Fruit fly (Drosophila melanogaster) whole organism, pupa: ENCODE measurements around the gene CG18094.

ENCODE experiments used
- CG10348 ChIP-seq: fragments of 200-800 bp; sonication (Bioruptor generic); IDR thresholded peaks from 2 replicates; pipeline ENCODE4 v1.3.6; 2022; ENCODE audit warnings: missing biosample characterization, missing genetic modification characterization
- CG12605 ChIP-seq: fragments of 200-800 bp; sonication (Bioruptor generic); IDR thresholded peaks from 2 replicates; pipeline ENCODE4 v1.3.6; 2022; ENCODE audit warnings: missing biosample characterization, missing genetic modification characterization
- CG13204 ChIP-seq: fragments of 200-800 bp; sonication (Bioruptor generic); optimal IDR thresholded peaks from 2 replicates; lab custom pipeline; 2018; ENCODE audit warnings: missing biosample characterization, mild to moderate bottlenecking, missing genetic modification characterization, moderate library complexity
- CG14655 ChIP-seq: fragments of 200-800 bp; sonication (Bioruptor generic); optimal IDR thresholded peaks from 3 replicates; lab custom pipeline; 2017; ENCODE audit warnings: mild to moderate bottlenecking, missing biosample characterization, missing genetic modification reagents, missing genetic modification characterization
- CG15710 ChIP-seq: fragments of 200-800 bp; sonication (Bioruptor generic); optimal IDR thresholded peaks from 2 replicates; lab custom pipeline; 2018; ENCODE audit warnings: missing biosample characterization, mild to moderate bottlenecking, missing genetic modification characterization, moderate library complexity
- CG17806 ChIP-seq: fragments of 200-800 bp; sonication (Bioruptor generic); optimal IDR thresholded peaks from 2 replicates; lab custom pipeline; 2018; ENCODE audit warnings: missing biosample characterization, mild to moderate bottlenecking, missing genetic modification characterization, moderate library complexity
- CG32121 ChIP-seq: fragments of 200-800 bp; sonication (Bioruptor generic); IDR thresholded peaks from 2 replicates; pipeline ENCODE4 v1.3.6; 2022; ENCODE audit warnings: missing biosample characterization, missing genetic modification characterization
- CG34367 ChIP-seq: fragments of 200-800 bp; sonication (Bioruptor generic); optimal IDR thresholded peaks from 2 replicates; lab custom pipeline; 2018; ENCODE audit warnings: missing biosample characterization, mild to moderate bottlenecking, missing genetic modification characterization
- CG4496 ChIP-seq: fragments of 200-800 bp; sonication (Bioruptor generic); IDR thresholded peaks from 3 replicates; pipeline ENCODE4 v1.3.6; 2022; ENCODE audit warnings: missing biosample characterization, missing genetic modification characterization
- CG8159 ChIP-seq: fragments of 200-800 bp; sonication (Bioruptor generic); optimal IDR thresholded peaks from 3 replicates; lab custom pipeline; 2018; ENCODE audit warnings: missing biosample characterization, mild to moderate bottlenecking, missing genetic modification characterization, moderate library complexity
- CG8301 ChIP-seq: fragments of 200-800 bp; sonication (Bioruptor generic); optimal IDR thresholded peaks from 2 replicates; lab custom pipeline; 2018; ENCODE audit warnings: missing biosample characterization, mild to moderate bottlenecking, missing genetic modification characterization
- CG9948 ChIP-seq: fragments of 200-800 bp; sonication (Bioruptor generic); optimal IDR thresholded peaks from 2 replicates; lab custom pipeline; 2018; ENCODE audit warnings: missing biosample characterization, mild to moderate bottlenecking, missing genetic modification characterization, moderate library complexity
- D1 ChIP-seq: fragments of 200-800 bp; sonication (Bioruptor generic); optimal IDR thresholded peaks from 2 replicates; lab custom pipeline; 2018; ENCODE audit warnings: missing biosample characterization, mild to moderate bottlenecking, missing genetic modification characterization, moderate library complexity
- EcR ChIP-seq: fragments of 200-800 bp; sonication (Bioruptor generic); optimal IDR thresholded peaks from 3 replicates; lab custom pipeline; 2019; ENCODE audit warnings: missing biosample characterization, missing genetic modification characterization, mild to moderate bottlenecking, moderate library complexity, missing genetic modification reagents
- Ets98B ChIP-seq: fragments of 200-800 bp; sonication (Bioruptor generic); IDR thresholded peaks from 2 replicates; pipeline ENCODE4 v1.3.6; 2022; ENCODE audit warnings: missing biosample characterization, missing genetic modification characterization
- Pif1A ChIP-seq: fragments of 200-800 bp; sonication (Bioruptor generic); optimal IDR thresholded peaks from 3 replicates; lab custom pipeline; 2016; ENCODE audit warnings: missing biosample characterization, missing genetic modification characterization
- Pif1B ChIP-seq: fragments of 200-800 bp; sonication (Bioruptor generic); optimal IDR thresholded peaks from 3 replicates; lab custom pipeline; 2016; ENCODE audit warnings: missing biosample characterization, missing genetic modification characterization
- Snoo ChIP-seq: fragments of 200-800 bp; sonication (Bioruptor generic); optimal IDR thresholded peaks from 3 replicates; lab custom pipeline; 2017; ENCODE audit warnings: missing biosample characterization, mild to moderate bottlenecking, missing genetic modification characterization, inconsistent platforms
- fd96Ca ChIP-seq: fragments of 200-800 bp; sonication (Bioruptor generic); IDR thresholded peaks from 3 replicates; pipeline ENCODE4 v1.3.6; 2022; ENCODE audit warnings: missing biosample characterization, missing genetic modification characterization
- gl ChIP-seq: fragments of 200-800 bp; sonication (Bioruptor generic); optimal IDR thresholded peaks from 2 replicates; lab custom pipeline; 2018; ENCODE audit warnings: missing biosample characterization, mild to moderate bottlenecking, missing genetic modification characterization
- rn ChIP-seq: fragments of 200-800 bp; sonication (Bioruptor generic); IDR thresholded peaks from 2 replicates; pipeline ENCODE4 v1.3.6; 2022; ENCODE audit warnings: missing biosample characterization, missing genetic modification characterization

Gene CG18094

dm6 chr2L:19480406-19481334 lies 9.4 kb upstream of the CG18094 start:
- TF ChIP-seq CG14655 (no peak), rn (GFP tag; lab: Robert Waterston, UW) (no peak), CG10348 (GFP tag; lab: Robert Waterston, UW) (no peak), Ets98B (GFP tag; lab: Robert Waterston, UW) (no peak), Snoo (tag; lab: Kevin White, UChicago) (no peak), D1 (tag; lab: Kevin White, UChicago) (no peak), CG13204 (GFP tag; lab: Kevin White, UChicago) (no peak), CG8159 (tag; lab: Kevin White, UChicago) (no peak), gl (tag; lab: Kevin White, UChicago) (no peak), CG32121 (GFP tag; lab: Robert Waterston, UW) (no peak), Pif1B (GFP tag; lab: Kevin White, UChicago) (no peak)

dm6 chr2L:19484539-19484938 lies 5.5 kb upstream of the CG18094 start, which contains the start of the genes CG10195 and CG13084:
TSS of gene CG10195 (minus strand) at chr2L:19484705.
TSS of gene CG13084 (plus strand) at chr2L:19484930.
- no peak for TF ChIP-seq CG15710 (tag; lab: Kevin White, UChicago)
- TF ChIP-seq CG8301: no peak
- TF ChIP-seq CG13204 (GFP tag; lab: Kevin White, UChicago): no peak
- TF ChIP-seq CG9948 (tag; lab: Kevin White, UChicago): no peak
- TF ChIP-seq CG12605 (GFP tag; lab: Robert Waterston, UW): no peak
- TF ChIP-seq CG34367 (tag; lab: Kevin White, UChicago): no peak
- no peak for TF ChIP-seq D1 (tag; lab: Kevin White, UChicago)
- TF ChIP-seq EcR (GFP tag; lab: Kevin White, UChicago): no peak
- TF ChIP-seq fd96Ca (GFP tag; lab: Robert Waterston, UW): no peak
- TF ChIP-seq Pif1B (GFP tag; lab: Kevin White, UChicago): no peak
- no peak for TF ChIP-seq CG8159 (tag; lab: Kevin White, UChicago)
- TF ChIP-seq Pif1A (GFP tag; lab: Kevin White, UChicago): no peak
- no peak for TF ChIP-seq CG10348 (GFP tag; lab: Robert Waterston, UW)
- TF ChIP-seq Ets98B (GFP tag; lab: Robert Waterston, UW): no peak
- TF ChIP-seq Snoo (tag; lab: Kevin White, UChicago): no peak
- no peak for TF ChIP-seq CG17806
- no peak for TF ChIP-seq CG4496 (GFP tag; lab: Robert Waterston, UW)

DNA sequence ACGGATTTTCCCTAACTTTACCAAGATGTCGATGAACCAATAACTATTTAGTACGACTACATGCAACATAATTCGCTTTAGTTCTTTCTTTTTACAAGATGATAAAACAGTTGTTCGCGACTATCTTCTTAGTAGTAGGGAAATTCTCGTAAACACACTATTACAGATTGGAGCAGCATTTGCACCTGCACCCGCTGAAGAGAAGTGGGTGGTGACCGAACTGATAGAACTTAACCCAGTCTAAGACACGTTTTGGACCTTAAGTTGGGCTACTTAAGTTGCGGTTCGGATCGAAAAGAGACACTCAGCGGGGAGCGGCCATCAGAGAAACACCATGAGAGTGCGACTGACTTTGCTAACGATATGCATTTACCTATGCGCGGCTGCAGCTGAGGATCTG lies 2.9 kb upstream of the CG18094 start, which contains the start of gene CG13083:
Gene CG13083 (plus strand): TSS at position 301 of the 400 bp plus-strand sequence.
- TF ChIP-seq CG4496 (GFP tag; lab: Robert Waterston, UW) (no peak), fd96Ca (GFP tag; lab: Robert Waterston, UW) (no peak), CG14655 (no peak), Pif1A (GFP tag; lab: Kevin White, UChicago) (no peak), CG9948 (tag; lab: Kevin White, UChicago) (no peak), CG8301 (no peak), Ets98B (GFP tag; lab: Robert Waterston, UW) (no peak), CG10348 (GFP tag; lab: Robert Waterston, UW) (no peak), EcR (GFP tag; lab: Kevin White, UChicago) (no peak), gl (tag; lab: Kevin White, UChicago) (no peak)
- TF ChIP-seq, all 21 proteins: peak for 0

DNA sequence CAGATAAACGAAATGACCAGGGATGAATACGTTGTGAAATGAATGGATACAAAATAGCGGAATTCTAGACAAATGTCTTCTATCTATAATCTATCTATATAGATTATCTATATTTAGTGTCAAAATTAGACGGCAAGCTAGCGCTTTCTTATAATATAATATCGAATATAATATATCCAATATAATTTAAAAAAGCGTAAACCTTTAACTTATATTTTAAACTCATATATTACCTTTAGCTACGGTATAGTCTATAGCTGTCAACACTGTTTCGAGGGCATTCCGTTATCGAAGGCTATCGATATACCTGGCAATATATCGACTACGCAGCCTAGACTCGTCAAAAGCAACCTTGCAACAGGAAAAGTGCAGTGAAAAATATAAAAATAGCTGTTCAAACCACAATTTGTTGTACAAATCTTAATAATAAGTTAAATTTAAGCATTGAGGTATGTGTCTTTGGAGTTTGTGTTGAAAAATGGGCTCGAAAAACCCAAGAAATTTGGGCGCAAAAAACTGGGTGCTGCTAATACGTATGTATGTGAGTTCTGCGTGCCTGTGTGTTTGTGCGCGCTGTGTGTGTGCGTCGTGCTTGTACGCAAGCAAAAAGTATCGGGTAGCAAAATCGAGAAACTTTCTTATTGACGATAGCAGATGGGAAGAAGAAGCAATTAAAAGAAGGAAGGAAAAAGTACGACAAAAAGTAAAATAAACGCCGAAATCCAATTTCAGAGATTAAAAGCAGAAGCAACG lies 3.0 kb downstream of the CG18094 start, which contains the start of the genes swm and Ctu2:
Gene swm (plus strand): TSS at position 318 of the 753 bp plus-strand sequence.
Gene Ctu2 (minus strand): TSS at position 320 of the 753 bp plus-strand sequence.
- no peak for TF ChIP-seq Pif1B (GFP tag; lab: Kevin White, UChicago)
- no peak; the same call in 1 of the 2 replicates for TF ChIP-seq Ets98B (GFP tag; lab: Robert Waterston, UW)
- TF ChIP-seq gl (tag; lab: Kevin White, UChicago): no peak
- no peak for TF ChIP-seq CG17806
- peak; percentile 19 for TF ChIP-seq EcR (GFP tag; lab: Kevin White, UChicago)
- TF ChIP-seq CG8301: no peak
- TF ChIP-seq CG15710 (tag; lab: Kevin White, UChicago): peak; percentile 70
- TF ChIP-seq fd96Ca (GFP tag; lab: Robert Waterston, UW): no peak
- TF ChIP-seq rn (GFP tag; lab: Robert Waterston, UW): no peak
- TF ChIP-seq Snoo (tag; lab: Kevin White, UChicago): no peak
- TF ChIP-seq CG12605 (GFP tag; lab: Robert Waterston, UW): no peak
- TF ChIP-seq CG13204 (GFP tag; lab: Kevin White, UChicago): no peak
- TF ChIP-seq Pif1A (GFP tag; lab: Kevin White, UChicago): no peak
- TF ChIP-seq CG9948 (tag; lab: Kevin White, UChicago): peak; percentile 43
- no peak for TF ChIP-seq D1 (tag; lab: Kevin White, UChicago)
- TF ChIP-seq CG8159 (tag; lab: Kevin White, UChicago): no peak
- TF ChIP-seq CG34367 (tag; lab: Kevin White, UChicago): no peak
- no peak for TF ChIP-seq CG4496 (GFP tag; lab: Robert Waterston, UW)
- peak; percentile 56; the same call in 1 of the 2 replicates for TF ChIP-seq CG32121 (GFP tag; lab: Robert Waterston, UW)
- TF ChIP-seq CG10348 (GFP tag; lab: Robert Waterston, UW): no peak
